Fruit fly (Drosophila melanogaster) whole organism, embryonic: ENCODE results near the gene Eo.
A peak's percentile ranks its signal among the peaks of the same experiment; 100 is the strongest.

ENCODE experiments used
- CG10209 ChIP-seq: fragments of 200-800 bp; sonication (Bioruptor generic); optimal IDR thresholded peaks from 3 replicates; lab custom pipeline; 2017; ENCODE audit warnings: missing biosample characterization, mild to moderate bottlenecking, missing genetic modification characterization, missing genetic modification reagents
- CG10462 ChIP-seq: fragments of 200-800 bp; sonication (Bioruptor generic); optimal IDR thresholded peaks from 2 replicates; lab custom pipeline; 2016; ENCODE audit warnings: missing biosample characterization, missing genetic modification characterization
- CG13894 ChIP-seq: fragments of 200-800 bp; sonication (Bioruptor generic); optimal IDR thresholded peaks from 3 replicates; lab custom pipeline; 2018; ENCODE audit warnings: missing biosample characterization, mild to moderate bottlenecking, missing genetic modification characterization, moderate library complexity
- CG14014 ChIP-seq: fragments of 200-800 bp; sonication (Bioruptor generic); IDR thresholded peaks from 2 replicates; pipeline ENCODE4 v1.3.6; 2022; ENCODE audit warnings: missing biosample characterization, missing genetic modification characterization
- CG16863 ChIP-seq: fragments of 200-800 bp; sonication (Bioruptor generic); optimal IDR thresholded peaks from 3 replicates; lab custom pipeline; 2016; ENCODE audit warnings: missing biosample characterization, missing genetic modification characterization
- CG1792 ChIP-seq: fragments of 200-800 bp; sonication (Bioruptor generic); optimal IDR thresholded peaks from 2 replicates; lab custom pipeline; 2016; ENCODE audit warnings: missing biosample characterization, missing genetic modification characterization
- CG18476 ChIP-seq: fragments of 200-800 bp; sonication (Bioruptor generic); optimal IDR thresholded peaks from 2 replicates; lab custom pipeline; 2016; ENCODE audit warnings: missing biosample characterization, mild to moderate bottlenecking, missing genetic modification characterization
- CG2116 ChIP-seq: fragments of 200-800 bp; sonication (Bioruptor generic); optimal IDR thresholded peaks from 3 replicates; lab custom pipeline; 2018; ENCODE audit warnings: missing biosample characterization, mild to moderate bottlenecking, missing genetic modification characterization
- CG2129 ChIP-seq: fragments of 200-800 bp; sonication (Bioruptor generic); IDR thresholded peaks from 2 replicates; pipeline ENCODE4 v1.3.6; 2022; ENCODE audit warnings: missing biosample characterization, missing genetic modification characterization; ENCODE audit not compliant: partially characterized antibody
- CG2202 ChIP-seq: fragments of 200-800 bp; sonication (Bioruptor generic); optimal IDR thresholded peaks from 2 replicates; lab custom pipeline; 2018; ENCODE audit warnings: missing biosample characterization, mild to moderate bottlenecking, missing genetic modification characterization
- CG2889 ChIP-seq: fragments of 200-800 bp; sonication (Bioruptor generic); IDR thresholded peaks from 3 replicates; pipeline ENCODE4 v1.3.6; 2022; ENCODE audit warnings: missing biosample characterization, missing genetic modification characterization
- CG30403 ChIP-seq: fragments of 200-800 bp; sonication (Bioruptor generic); optimal IDR thresholded peaks from 3 replicates; lab custom pipeline; 2016; ENCODE audit warnings: missing biosample characterization, missing genetic modification characterization
- CG31441 ChIP-seq: fragments of 200-800 bp; sonication (Bioruptor generic); IDR thresholded peaks from 2 replicates; pipeline ENCODE4 v1.3.6; 2022; ENCODE audit warnings: missing biosample characterization, missing genetic modification characterization
- CG3281 ChIP-seq: fragments of 200-800 bp; sonication (Bioruptor generic); optimal IDR thresholded peaks from 3 replicates; lab custom pipeline; 2017; ENCODE audit warnings: missing biosample characterization, mild to moderate bottlenecking, missing genetic modification characterization
- CG3407 ChIP-seq: fragments of 200-800 bp; sonication (Bioruptor generic); optimal IDR thresholded peaks from 2 replicates; lab custom pipeline; 2018; ENCODE audit warnings: missing biosample characterization, mild to moderate bottlenecking, missing genetic modification characterization
- CG3838 ChIP-seq: fragments of 200-800 bp; sonication (Bioruptor generic); optimal IDR thresholded peaks from 3 replicates; lab custom pipeline; 2016; ENCODE audit warnings: missing biosample characterization, missing genetic modification characterization
- CG4328 ChIP-seq: fragments of 200-800 bp; sonication (Bioruptor generic); optimal IDR thresholded peaks from 3 replicates; lab custom pipeline; 2017; ENCODE audit warnings: missing biosample characterization, missing genetic modification reagents, missing genetic modification characterization
- CG6854 ChIP-seq: fragments of 200-800 bp; sonication (Bioruptor generic); optimal IDR thresholded peaks from 3 replicates; lab custom pipeline; 2017; ENCODE audit warnings: missing biosample characterization, mild to moderate bottlenecking, missing genetic modification characterization
- CG7745 ChIP-seq: fragments of 200-800 bp; sonication (Bioruptor generic); optimal IDR thresholded peaks from 2 replicates; lab custom pipeline; 2018; ENCODE audit warnings: missing biosample characterization, mild to moderate bottlenecking, missing genetic modification characterization, moderate library complexity
- CG8478 ChIP-seq: fragments of >200 bp; optimal IDR thresholded peaks from 2 replicates; lab custom pipeline; 2018
- CG8944 ChIP-seq: fragments of 200-800 bp; sonication (Bioruptor generic); optimal IDR thresholded peaks from 3 replicates; lab custom pipeline; 2016; ENCODE audit warnings: missing biosample characterization, missing genetic modification characterization
- CG9817 ChIP-seq: fragments of 200-800 bp; sonication (Bioruptor generic); optimal IDR thresholded peaks from 2 replicates; lab custom pipeline; 2018; ENCODE audit warnings: missing biosample characterization, mild to moderate bottlenecking, missing genetic modification characterization, moderate library complexity
- CkIIα-i1 ChIP-seq: fragments of 200-800 bp; sonication (Bioruptor generic); IDR thresholded peaks from 2 replicates; pipeline ENCODE4 v1.3.6; 2022; ENCODE audit warnings: missing biosample characterization, missing genetic modification characterization
- Drgx ChIP-seq: fragments of 200-800 bp; sonication (Bioruptor generic); IDR thresholded peaks from 2 replicates; pipeline ENCODE4 v1.3.6; 2022; ENCODE audit warnings: missing biosample characterization, missing genetic modification characterization
- Eip74EF ChIP-seq, 2 experiments: fragments of 200-800 bp in 1 of 2; fragments of >200 bp in 1 of 2; sonication (Bioruptor generic) in 1 of 2; optimal IDR thresholded peaks; 2 replicates each; lab custom pipeline; 2017 to 2019; ENCODE audit warnings: missing biosample characterization in 2 of 2, missing genetic modification characterization in 2 of 2, mild to moderate bottlenecking in 1 of 2, moderate library complexity in 1 of 2
- H2.0 ChIP-seq: fragments of 200-800 bp; sonication (Bioruptor generic); IDR thresholded peaks from 2 replicates; pipeline ENCODE4 v1.3.6; 2022; ENCODE audit warnings: missing biosample characterization, missing genetic modification characterization
- Hand ChIP-seq: fragments of 200-800 bp; sonication (Bioruptor generic); optimal IDR thresholded peaks from 2 replicates; lab custom pipeline; 2017; ENCODE audit warnings: mild to moderate bottlenecking, missing biosample characterization, missing genetic modification reagents, missing genetic modification characterization
- Hr39 ChIP-seq: fragments of >200 bp; optimal IDR thresholded peaks from 2 replicates; lab custom pipeline; 2017
- MESR4 ChIP-seq: fragments of 200-800 bp; sonication (Bioruptor generic); optimal IDR thresholded peaks from 2 replicates; lab custom pipeline; 2018; ENCODE audit warnings: missing biosample characterization, mild to moderate bottlenecking, missing genetic modification characterization, moderate library complexity
- Mad ChIP-seq: fragments of 200-800 bp; sonication (Bioruptor generic); optimal IDR thresholded peaks from 2 replicates; lab custom pipeline; 2016; ENCODE audit warnings: missing biosample characterization, missing genetic modification characterization
- Med ChIP-seq: fragments of 200-800 bp; sonication (Bioruptor generic); peaks from one replicate; lab custom pipeline; 2016; ENCODE audit warnings: missing biosample characterization, missing genetic modification characterization, mild to moderate bottlenecking, inconsistent platforms, moderate library complexity
- Xbp1 ChIP-seq: fragments of 200-800 bp; sonication (Bioruptor generic); optimal IDR thresholded peaks from 3 replicates; lab custom pipeline; 2016; ENCODE audit warnings: missing biosample characterization, mild to moderate bottlenecking, missing genetic modification characterization
- br ChIP-seq: fragments of >200 bp; optimal IDR thresholded peaks from 2 replicates; lab custom pipeline; 2017
- danr ChIP-seq: fragments of 200-800 bp; sonication (Bioruptor generic); IDR thresholded peaks from 2 replicates; pipeline ENCODE4 v1.3.6; 2022; ENCODE audit warnings: missing biosample characterization, missing genetic modification characterization
- disco-r ChIP-seq: fragments of 200-800 bp; sonication (Bioruptor generic); optimal IDR thresholded peaks from 2 replicates; lab custom pipeline; 2016; ENCODE audit warnings: missing biosample characterization, missing genetic modification characterization
- dysf ChIP-seq: fragments of 200-800 bp; sonication (Bioruptor generic); IDR thresholded peaks from 3 replicates; pipeline ENCODE4 v1.3.6; 2022; ENCODE audit warnings: missing biosample characterization, missing genetic modification characterization
- ems ChIP-seq: fragments of 200-800 bp; sonication (Bioruptor generic); optimal IDR thresholded peaks from 3 replicates; lab custom pipeline; 2016; ENCODE audit warnings: missing biosample characterization, missing genetic modification characterization
- ftz-f1 ChIP-seq: fragments of 200-800 bp; sonication (Bioruptor generic); optimal IDR thresholded peaks from 2 replicates; lab custom pipeline; 2016; ENCODE audit warnings: missing biosample characterization, missing genetic modification characterization
- grau ChIP-seq: fragments of 200-800 bp; optimal IDR thresholded peaks from 3 replicates; lab custom pipeline; 2019; ENCODE audit warnings: missing biosample characterization, mild to moderate bottlenecking, missing genetic modification characterization, moderate library complexity
- grn ChIP-seq: fragments of 200-800 bp; sonication (Bioruptor generic); optimal IDR thresholded peaks from 3 replicates; lab custom pipeline; 2017; ENCODE audit warnings: missing biosample characterization, missing genetic modification characterization
- lab ChIP-seq: fragments of 200-800 bp; sonication (Bioruptor generic); optimal IDR thresholded peaks from 3 replicates; lab custom pipeline; 2017; ENCODE audit warnings: missing biosample characterization, missing genetic modification characterization, mild to moderate bottlenecking, moderate library complexity, missing genetic modification reagents
- lov ChIP-seq, 2 experiments: fragments of 200-800 bp in 1 of 2; fragments of >200 bp in 1 of 2; sonication (Bioruptor generic) in 1 of 2; IDR thresholded peaks in 1 of 2; optimal IDR thresholded peaks in 1 of 2; 2 replicates in 1 of 2; 3 replicates in 1 of 2; pipeline versions ENCODE4 v1.3.6 to Lab custom; 2017 to 2022; ENCODE audit warnings: missing biosample characterization in 1 of 2, missing genetic modification characterization in 1 of 2
- nerfin-2 ChIP-seq: fragments of 200-800 bp; sonication (Bioruptor generic); IDR thresholded peaks from 2 replicates; pipeline ENCODE4 v1.3.6; 2022; ENCODE audit warnings: missing biosample characterization, missing genetic modification characterization; ENCODE audit not compliant: partially characterized antibody
- oc ChIP-seq: fragments of 200-800 bp; sonication (Bioruptor generic); optimal IDR thresholded peaks from 2 replicates; lab custom pipeline; 2018; ENCODE audit warnings: missing biosample characterization, mild to moderate bottlenecking, missing genetic modification characterization, moderate library complexity
- org-1 ChIP-seq: fragments of 200-800 bp; sonication (Bioruptor generic); optimal IDR thresholded peaks from 2 replicates; lab custom pipeline; 2017; ENCODE audit warnings: missing biosample characterization, missing genetic modification characterization
- peb ChIP-seq: fragments of 200-800 bp; sonication (Bioruptor generic); IDR thresholded peaks from 2 replicates; pipeline ENCODE4 v1.3.6; 2022; ENCODE audit warnings: missing biosample characterization, missing genetic modification characterization
- pum ChIP-seq: fragments of 200-800 bp; sonication (Bioruptor generic); optimal IDR thresholded peaks from 2 replicates; lab custom pipeline; 2016; ENCODE audit warnings: missing biosample characterization, missing genetic modification characterization
- slou ChIP-seq: fragments of 200-800 bp; sonication (Bioruptor generic); optimal IDR thresholded peaks from 3 replicates; lab custom pipeline; 2016; ENCODE audit warnings: missing biosample characterization, missing genetic modification characterization
- slp2 ChIP-seq: fragments of 200-800 bp; sonication (Bioruptor generic); optimal IDR thresholded peaks from 2 replicates; lab custom pipeline; 2016; ENCODE audit warnings: missing biosample characterization, missing genetic modification characterization
- sug ChIP-seq: fragments of 200-800 bp; optimal IDR thresholded peaks from 2 replicates; lab custom pipeline; 2019; ENCODE audit warnings: missing biosample characterization, mild to moderate bottlenecking, missing genetic modification characterization, moderate library complexity
- tup ChIP-seq: fragments of 200-800 bp; sonication (Bioruptor generic); optimal IDR thresholded peaks from 2 replicates; lab custom pipeline; 2016; ENCODE audit warnings: missing biosample characterization, mild to moderate bottlenecking, missing genetic modification characterization, moderate library complexity

Eo gene

dm6 chrX:14955050-14955783, 36.6 kb upstream of the Eo start, which contains the start of the genes CG9030 and eag (continued):
- TF ChIP-seq danr, result no peak
- no peak for TF ChIP-seq Eip74EF (GFP tag; optimal IDR thresholded peaks at IDR 0.05; lab: Kevin White, UChicago)
- no peak for TF ChIP-seq MESR4 (GFP tag; lab: Kevin White, UChicago)
- no peak for TF ChIP-seq H2.0 (GFP tag; lab: Robert Waterston, UW)
- no peak for TF ChIP-seq CG4328 (GFP tag; lab: Kevin White, UChicago)
- TF ChIP-seq CG2129 (GFP tag; lab: Robert Waterston, UW), result peak; percentile 54; the same call in 1 of the 2 replicates
- TF ChIP-seq Xbp1 (GFP tag; lab: Kevin White, UChicago), result peak; percentile 24
- no peak for TF ChIP-seq CG8478 (lab: Kevin White, UChicago)
- peak; percentile 6 for TF ChIP-seq CG30403 (GFP tag; lab: Kevin White, UChicago)
- TF ChIP-seq CG3838 (GFP tag; lab: Kevin White, UChicago), result no peak
- TF ChIP-seq br (lab: Kevin White, UChicago), result no peak
- no peak for TF ChIP-seq grn
- TF ChIP-seq CG1792 (GFP tag; lab: Kevin White, UChicago), result no peak
- no peak for TF ChIP-seq lov (optimal IDR thresholded peaks at IDR 0.05; lab: Kevin White, UChicago)
- no peak for TF ChIP-seq lov (GFP tag; IDR thresholded peaks at IDR 0.05; lab: Robert Waterston, UW)
- no peak for TF ChIP-seq tup (GFP tag; lab: Kevin White, UChicago)
- TF ChIP-seq CG2116 (GFP tag; lab: Kevin White, UChicago), result peak; percentile 70
- no peak for TF ChIP-seq Hr39 (lab: Kevin White, UChicago)
- peak; percentile 41 for TF ChIP-seq CG13894 (tag; lab: Kevin White, UChicago)
- TF ChIP-seq dysf (GFP tag; lab: Robert Waterston, UW), result no peak
- no peak for TF ChIP-seq ftz-f1 (GFP tag; lab: Kevin White, UChicago)
- no peak for TF ChIP-seq CG14014 (GFP tag; lab: Robert Waterston, UW)
- TF ChIP-seq slp2, result no peak
- no peak for TF ChIP-seq CG18476 (GFP tag; lab: Kevin White, UChicago)
- no peak for TF ChIP-seq peb (GFP tag; lab: Robert Waterston, UW)
- TF ChIP-seq CG9817 (tag; lab: Kevin White, UChicago), result no peak
- no peak for TF ChIP-seq CG2889 (GFP tag; lab: Robert Waterston, UW)
- peak; percentile 2 for TF ChIP-seq grau
- no peak for TF ChIP-seq disco-r (GFP tag; lab: Kevin White, UChicago)
- no peak for TF ChIP-seq Drgx (GFP tag; lab: Robert Waterston, UW)
- no peak for TF ChIP-seq CG10209 (GFP tag; lab: Kevin White, UChicago)
- no peak for TF ChIP-seq CG8944 (GFP tag; lab: Kevin White, UChicago)
- no peak for TF ChIP-seq org-1
- TF ChIP-seq Hand (GFP tag; lab: Kevin White, UChicago), result no peak
- TF ChIP-seq CG3281 (GFP tag; lab: Kevin White, UChicago), result no peak
- TF ChIP-seq oc (tag; lab: Kevin White, UChicago), result no peak
- no peak for TF ChIP-seq CG6854 (GFP tag; lab: Kevin White, UChicago)
- no peak for TF ChIP-seq CG31441 (GFP tag; lab: Robert Waterston, UW)
- no peak for TF ChIP-seq CG3407 (GFP tag; lab: Kevin White, UChicago)
- no peak for TF ChIP-seq CkIIα-i1 (GFP tag; lab: Robert Waterston, UW)
- no peak for TF ChIP-seq CG2202
- TF ChIP-seq CG16863, result no peak
- no peak for TF ChIP-seq Mad (GFP tag; lab: Kevin White, UChicago)
- peak; percentile 78 for TF ChIP-seq nerfin-2 (GFP tag; lab: Robert Waterston, UW)
- peak; percentile 88 for TF ChIP-seq Med (GFP tag; lab: Kevin White, UChicago)
- peak; percentile 84 for TF ChIP-seq CG10462 (GFP tag; lab: Kevin White, UChicago)
- no peak for TF ChIP-seq CG7745 (tag; lab: Kevin White, UChicago)
- TF ChIP-seq slou (GFP tag; lab: Kevin White, UChicago), result no peak
- no peak for TF ChIP-seq ems (GFP tag; lab: Kevin White, UChicago)
- no peak for TF ChIP-seq pum (GFP tag; lab: Kevin White, UChicago)
- TF ChIP-seq sug (tag; lab: Kevin White, UChicago), result no peak
- TF ChIP-seq lab (GFP tag; lab: Kevin White, UChicago), result peak; percentile 10
